Worm (Caenorhabditis elegans): ENCODE measurements around the gene ZC376.8.
"Not testable (repeated sequence)": the region's sequence is repeated elsewhere in the genome, so short reads cannot be mapped to it uniquely, and the experiment has no call there.

DNA sequence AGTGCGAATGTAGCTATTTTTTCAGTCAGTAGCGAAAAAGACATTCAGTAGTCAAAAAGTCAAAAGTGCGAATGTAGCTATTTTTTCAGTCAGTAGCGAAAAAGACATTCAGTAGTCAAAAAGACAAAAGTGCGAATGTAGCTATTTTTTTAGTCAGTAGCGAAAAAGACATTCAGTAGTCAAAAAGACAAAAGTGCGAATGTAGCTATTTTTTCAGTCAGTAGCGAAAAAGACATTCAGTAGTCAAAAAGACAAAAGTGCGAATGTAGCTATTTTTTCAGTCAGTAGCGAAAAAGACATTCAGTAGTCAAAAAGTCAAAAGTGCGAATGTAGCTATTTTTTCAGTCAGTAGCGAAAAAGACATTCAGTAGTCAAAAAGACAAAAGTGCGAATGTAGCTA, 25.2 kb downstream of the ZC376.8 start, which contains the start of gene T16A9.3:
- not testable (repeated sequence) for TF ChIP-seq dmd-6 (GFP tag; IDR thresholded peaks at IDR 0.05); sdz-12 (GFP tag; optimal IDR thresholded peaks at IDR 0.05); ama-1 (optimal IDR thresholded peaks at IDR 0.05); hlh-11 (tag; optimal IDR thresholded peaks at IDR 0.05); snpc-4 (tag; optimal IDR thresholded peaks at IDR 0.05); attf-4 (tag; optimal IDR thresholded peaks at IDR 0.05); F49E8.2 (tag; optimal IDR thresholded peaks at IDR 0.05; ENCODE audit: borderline replicate concordance); lsy-2 (tag; optimal IDR thresholded peaks at IDR 0.05); zag-1 (tag; optimal IDR thresholded peaks at IDR 0.05); mdl-1 (tag; optimal IDR thresholded peaks at IDR 0.05); jun-1 (tag; optimal IDR thresholded peaks at IDR 0.05); unc-39 (tag; optimal IDR thresholded peaks at IDR 0.05); egl-27 (tag; optimal IDR thresholded peaks at IDR 0.05); pha-4 (GFP tag; IDR thresholded peaks at IDR 0.05); pha-4 (tag; optimal IDR thresholded peaks at IDR 0.05)
